Fruit fly (Drosophila melanogaster) whole organism, adult: ENCODE results near the gene Cnep1r2.

Source experiments
- CG11617 ChIP-seq: fragments of 200-800 bp; sonication (Bioruptor generic); optimal IDR thresholded peaks from 2 replicates; lab custom pipeline; 2017; ENCODE audit warnings: mild to moderate bottlenecking, missing biosample characterization, missing genetic modification reagents, missing genetic modification characterization
- CG12768 ChIP-seq: fragments of 200-800 bp; sonication (Bioruptor generic); optimal IDR thresholded peaks from 2 replicates; lab custom pipeline; 2017; ENCODE audit warnings: missing biosample characterization, missing genetic modification characterization, mild to moderate bottlenecking, moderate library complexity, missing genetic modification reagents
- CG14711 ChIP-seq: fragments of 200-800 bp; sonication (Bioruptor generic); optimal IDR thresholded peaks from 2 replicates; lab custom pipeline; 2018; ENCODE audit warnings: missing biosample characterization, mild to moderate bottlenecking, missing genetic modification characterization, moderate library complexity
- CG1620 ChIP-seq: fragments of 200-800 bp; sonication (Bioruptor generic); optimal IDR thresholded peaks from 2 replicates; lab custom pipeline; 2016; ENCODE audit warnings: missing biosample characterization, missing genetic modification characterization
- CG33017 ChIP-seq: fragments of 200-800 bp; sonication (Bioruptor generic); optimal IDR thresholded peaks from 2 replicates; lab custom pipeline; 2018; ENCODE audit warnings: missing biosample characterization, mild to moderate bottlenecking, missing genetic modification characterization, moderate library complexity
- CG5204 ChIP-seq: fragments of 200-800 bp; sonication (Bioruptor generic); optimal IDR thresholded peaks from 2 replicates; lab custom pipeline; 2016; ENCODE audit warnings: missing biosample characterization, missing genetic modification characterization
- CG7045 ChIP-seq: fragments of 200-800 bp; sonication (Bioruptor generic); optimal IDR thresholded peaks from 2 replicates; lab custom pipeline; 2017; ENCODE audit warnings: missing biosample characterization, mild to moderate bottlenecking, missing genetic modification characterization
- CG7101 ChIP-seq: fragments of 200-800 bp; sonication (Bioruptor generic); optimal IDR thresholded peaks from 2 replicates; lab custom pipeline; 2018; ENCODE audit warnings: missing biosample characterization, mild to moderate bottlenecking, missing genetic modification characterization, moderate library complexity
- Clk ChIP-seq: fragments of 200-800 bp; sonication (Bioruptor generic); optimal IDR thresholded peaks from 2 replicates; lab custom pipeline; 2017; ENCODE audit warnings: missing biosample characterization, missing genetic modification characterization
- Crg-1 ChIP-seq: fragments of 200-800 bp; sonication (Bioruptor generic); optimal IDR thresholded peaks from 2 replicates; lab custom pipeline; 2016; ENCODE audit warnings: missing biosample characterization, missing genetic modification characterization
- Hr96 ChIP-seq: fragments of 200-800 bp; sonication (Bioruptor generic); optimal IDR thresholded peaks from 2 replicates; lab custom pipeline; 2016; ENCODE audit warnings: missing biosample characterization, missing genetic modification characterization
- Mnt ChIP-seq: fragments of 200-800 bp; sonication (Bioruptor generic); optimal IDR thresholded peaks from 2 replicates; lab custom pipeline; 2016; ENCODE audit warnings: missing biosample characterization, mild to moderate bottlenecking, missing genetic modification characterization
- bab1 ChIP-seq: fragments of 200-800 bp; sonication (Bioruptor generic); optimal IDR thresholded peaks from 3 replicates; lab custom pipeline; 2019; ENCODE audit warnings: missing biosample characterization, mild to moderate bottlenecking, missing genetic modification characterization, moderate library complexity
- cic ChIP-seq: fragments of 200-800 bp; sonication (Bioruptor generic); optimal IDR thresholded peaks from 2 replicates; lab custom pipeline; 2017; ENCODE audit warnings: missing biosample characterization, mild to moderate bottlenecking, missing genetic modification characterization, moderate library complexity
- cnc ChIP-seq, 2 experiments: fragments of >200 bp; optimal IDR thresholded peaks; 2 replicates each; lab custom pipeline; 2017
- kay ChIP-seq: fragments of 200-800 bp; sonication (Bioruptor generic); peaks from one replicate; lab custom pipeline; 2016; ENCODE audit warnings: missing biosample characterization, missing genetic modification characterization, borderline replicate concordance
- ovo ChIP-seq: fragments of 200-800 bp; sonication (Bioruptor generic); optimal IDR thresholded peaks from 2 replicates; lab custom pipeline; 2016; ENCODE audit warnings: missing biosample characterization, missing genetic modification characterization
- pad ChIP-seq: fragments of 200-800 bp; sonication (Bioruptor generic); optimal IDR thresholded peaks from 3 replicates; lab custom pipeline; 2017; ENCODE audit warnings: missing biosample characterization, missing genetic modification characterization, mild to moderate bottlenecking, moderate library complexity, missing genetic modification reagents
- tj ChIP-seq: fragments of 200-800 bp; sonication (Bioruptor generic); optimal IDR thresholded peaks from 3 replicates; lab custom pipeline; 2017; ENCODE audit warnings: missing biosample characterization, mild to moderate bottlenecking, missing genetic modification characterization, moderate library complexity
- toe ChIP-seq: fragments of 200-800 bp; sonication (Bioruptor generic); optimal IDR thresholded peaks from 2 replicates; lab custom pipeline; 2016; ENCODE audit warnings: missing biosample characterization, missing genetic modification characterization

Gene Cnep1r2

dm6 chr3L:10637819-10638218 is at the start of gene Cnep1r2:
Gene Cnep1r2 (plus strand): TSS chr3L:10638146.
- TF ChIP-seq CG7101 (tag; lab: Kevin White, UChicago) (peak; percentile 98), CG5204 (no peak), Clk (GFP tag; lab: Kevin White, UChicago) (peak; percentile 84), CG7045 (peak; percentile 97), CG12768 (GFP tag; lab: Kevin White, UChicago) (peak; percentile 95), CG14711 (peak; percentile 93), ovo (peak; percentile 96), kay (GFP tag; lab: Kevin White, UChicago) (peak; percentile 39), Mnt (GFP tag; lab: Kevin White, UChicago) (peak; percentile 77), Crg-1 (GFP tag; lab: Kevin White, UChicago) (peak; percentile 91), tj (GFP tag; lab: Kevin White, UChicago) (peak; percentile 80), cic (peak; percentile 81), toe (GFP tag; lab: Kevin White, UChicago) (peak; percentile 89), CG1620 (peak; percentile 81), CG33017 (tag; lab: Kevin White, UChicago) (peak; percentile 97), Hr96 (GFP tag; lab: Kevin White, UChicago) (no peak), pad (GFP tag; lab: Kevin White, UChicago) (peak; percentile 90), CG11617 (peak; percentile 95), bab1 (GFP tag; lab: Kevin White, UChicago) (peak; percentile 91), cnc (optimal IDR thresholded peaks at IDR 0.05; lab: Kevin White, UChicago) (no peak)

dm6 chr3L:10599512-10599911 is 38.4 kb upstream of the Cnep1r2 start:
- TF ChIP-seq CG5204, result no peak
- TF ChIP-seq Mnt (GFP tag; lab: Kevin White, UChicago), result no peak
- TF ChIP-seq cnc (optimal IDR thresholded peaks at IDR 0.05; lab: Kevin White, UChicago), result no peak
- TF ChIP-seq CG7045, result no peak
- TF ChIP-seq CG14711, result no peak
- no peak for TF ChIP-seq CG33017 (tag; lab: Kevin White, UChicago)
- TF ChIP-seq Clk (GFP tag; lab: Kevin White, UChicago), result no peak
- TF ChIP-seq toe (GFP tag; lab: Kevin White, UChicago), result no peak
- no peak for TF ChIP-seq CG1620
- no peak for TF ChIP-seq Hr96 (GFP tag; lab: Kevin White, UChicago)
- no peak for TF ChIP-seq ovo
- no peak for TF ChIP-seq tj (GFP tag; lab: Kevin White, UChicago)
- TF ChIP-seq CG7101 (tag; lab: Kevin White, UChicago), result no peak
- TF ChIP-seq pad (GFP tag; lab: Kevin White, UChicago), result no peak
- no peak for TF ChIP-seq CG11617
- no peak for TF ChIP-seq bab1 (GFP tag; lab: Kevin White, UChicago)
- no peak for TF ChIP-seq CG12768 (GFP tag; lab: Kevin White, UChicago)
- TF ChIP-seq cic, result no peak
- no peak for TF ChIP-seq kay (GFP tag; lab: Kevin White, UChicago)

dm6 chr3L:10623476-10623875 is 14.5 kb upstream of the Cnep1r2 start, which contains the start of gene CG42521:
Gene CG42521 (minus strand): TSS chr3L:10623576.
- TF ChIP-seq Hr96 (GFP tag; lab: Kevin White, UChicago) (no peak), CG1620 (no peak)

- no peak for TF ChIP-seq CG7045
- no peak for TF ChIP-seq bab1 (GFP tag; lab: Kevin White, UChicago)
- no peak for TF ChIP-seq CG14711
- no peak for TF ChIP-seq CG11617
- no peak for TF ChIP-seq tj (GFP tag; lab: Kevin White, UChicago)
- TF ChIP-seq CG7101 (tag; lab: Kevin White, UChicago), result no peak
- no peak for TF ChIP-seq Mnt (GFP tag; lab: Kevin White, UChicago)
- no peak for TF ChIP-seq CG12768 (GFP tag; lab: Kevin White, UChicago)
- TF ChIP-seq CG5204, result no peak
- no peak for TF ChIP-seq Clk (GFP tag; lab: Kevin White, UChicago)
- TF ChIP-seq Hr96 (GFP tag; lab: Kevin White, UChicago), result no peak
- TF ChIP-seq kay (GFP tag; lab: Kevin White, UChicago), result no peak
- no peak for TF ChIP-seq CG33017 (tag; lab: Kevin White, UChicago)
- no peak for TF ChIP-seq ovo
- TF ChIP-seq Crg-1 (GFP tag; lab: Kevin White, UChicago), result no peak
Observed at dm6 chr3L:10625499-10625898, 12.4 kb upstream of the Cnep1r2 start, which contains the start of gene CG43127. Gene CG43127 (minus strand): TSS chr3L:10625599.

- no peak for TF ChIP-seq pad (GFP tag; lab: Kevin White, UChicago)
- no peak for TF ChIP-seq CG5204
- TF ChIP-seq Clk (GFP tag; lab: Kevin White, UChicago), result no peak
Observed at dm6 chr3L:10626199-10626598, 11.7 kb upstream of the Cnep1r2 start, which contains the start of gene CG34238. Gene CG34238 (plus strand): TSS chr3L:10626499.

- TF ChIP-seq Mnt (GFP tag; lab: Kevin White, UChicago) (no peak), CG12768 (GFP tag; lab: Kevin White, UChicago) (no peak), CG7045 (no peak), pad (GFP tag; lab: Kevin White, UChicago) (no peak), kay (GFP tag; lab: Kevin White, UChicago) (no peak), CG14711 (no peak)
Observed at dm6 chr3L:10628384-10628783, 9.6 kb upstream of the Cnep1r2 start, which contains the start of gene CG14151. Gene CG14151 (minus strand): TSS chr3L:10628484.

dm6 chr3L:10629969-10630368 is 8.0 kb upstream of the Cnep1r2 start, which contains the start of gene CG42536:
Gene CG42536 (minus strand): TSS chr3L:10630069.
- TF ChIP-seq kay (GFP tag; lab: Kevin White, UChicago) (peak; percentile 16), bab1 (GFP tag; lab: Kevin White, UChicago) (no peak)
